Fruit fly (Drosophila melanogaster) whole organism, pupa: ENCODE measurements around the gene Uros1.

Experiments
- CG10348 ChIP-seq: fragments of 200-800 bp; sonication (Bioruptor generic); IDR thresholded peaks from 2 replicates; pipeline ENCODE4 v1.3.6; 2022; ENCODE audit warnings: missing biosample characterization, missing genetic modification characterization
- CG12605 ChIP-seq: fragments of 200-800 bp; sonication (Bioruptor generic); IDR thresholded peaks from 2 replicates; pipeline ENCODE4 v1.3.6; 2022; ENCODE audit warnings: missing biosample characterization, missing genetic modification characterization
- CG13204 ChIP-seq: fragments of 200-800 bp; sonication (Bioruptor generic); optimal IDR thresholded peaks from 2 replicates; lab custom pipeline; 2018; ENCODE audit warnings: missing biosample characterization, mild to moderate bottlenecking, missing genetic modification characterization, moderate library complexity
- CG14655 ChIP-seq: fragments of 200-800 bp; sonication (Bioruptor generic); optimal IDR thresholded peaks from 3 replicates; lab custom pipeline; 2017; ENCODE audit warnings: mild to moderate bottlenecking, missing biosample characterization, missing genetic modification reagents, missing genetic modification characterization
- CG15710 ChIP-seq: fragments of 200-800 bp; sonication (Bioruptor generic); optimal IDR thresholded peaks from 2 replicates; lab custom pipeline; 2018; ENCODE audit warnings: missing biosample characterization, mild to moderate bottlenecking, missing genetic modification characterization, moderate library complexity
- CG17806 ChIP-seq: fragments of 200-800 bp; sonication (Bioruptor generic); optimal IDR thresholded peaks from 2 replicates; lab custom pipeline; 2018; ENCODE audit warnings: missing biosample characterization, mild to moderate bottlenecking, missing genetic modification characterization, moderate library complexity
- CG32121 ChIP-seq: fragments of 200-800 bp; sonication (Bioruptor generic); IDR thresholded peaks from 2 replicates; pipeline ENCODE4 v1.3.6; 2022; ENCODE audit warnings: missing biosample characterization, missing genetic modification characterization
- CG34367 ChIP-seq: fragments of 200-800 bp; sonication (Bioruptor generic); optimal IDR thresholded peaks from 2 replicates; lab custom pipeline; 2018; ENCODE audit warnings: missing biosample characterization, mild to moderate bottlenecking, missing genetic modification characterization
- CG4496 ChIP-seq: fragments of 200-800 bp; sonication (Bioruptor generic); IDR thresholded peaks from 3 replicates; pipeline ENCODE4 v1.3.6; 2022; ENCODE audit warnings: missing biosample characterization, missing genetic modification characterization
- CG8159 ChIP-seq: fragments of 200-800 bp; sonication (Bioruptor generic); optimal IDR thresholded peaks from 3 replicates; lab custom pipeline; 2018; ENCODE audit warnings: missing biosample characterization, mild to moderate bottlenecking, missing genetic modification characterization, moderate library complexity
- CG8301 ChIP-seq: fragments of 200-800 bp; sonication (Bioruptor generic); optimal IDR thresholded peaks from 2 replicates; lab custom pipeline; 2018; ENCODE audit warnings: missing biosample characterization, mild to moderate bottlenecking, missing genetic modification characterization
- CG9948 ChIP-seq: fragments of 200-800 bp; sonication (Bioruptor generic); optimal IDR thresholded peaks from 2 replicates; lab custom pipeline; 2018; ENCODE audit warnings: missing biosample characterization, mild to moderate bottlenecking, missing genetic modification characterization, moderate library complexity
- D1 ChIP-seq: fragments of 200-800 bp; sonication (Bioruptor generic); optimal IDR thresholded peaks from 2 replicates; lab custom pipeline; 2018; ENCODE audit warnings: missing biosample characterization, mild to moderate bottlenecking, missing genetic modification characterization, moderate library complexity
- EcR ChIP-seq: fragments of 200-800 bp; sonication (Bioruptor generic); optimal IDR thresholded peaks from 3 replicates; lab custom pipeline; 2019; ENCODE audit warnings: missing biosample characterization, missing genetic modification characterization, mild to moderate bottlenecking, moderate library complexity, missing genetic modification reagents
- Ets98B ChIP-seq: fragments of 200-800 bp; sonication (Bioruptor generic); IDR thresholded peaks from 2 replicates; pipeline ENCODE4 v1.3.6; 2022; ENCODE audit warnings: missing biosample characterization, missing genetic modification characterization
- Pif1A ChIP-seq: fragments of 200-800 bp; sonication (Bioruptor generic); optimal IDR thresholded peaks from 3 replicates; lab custom pipeline; 2016; ENCODE audit warnings: missing biosample characterization, missing genetic modification characterization
- Pif1B ChIP-seq: fragments of 200-800 bp; sonication (Bioruptor generic); optimal IDR thresholded peaks from 3 replicates; lab custom pipeline; 2016; ENCODE audit warnings: missing biosample characterization, missing genetic modification characterization
- Snoo ChIP-seq: fragments of 200-800 bp; sonication (Bioruptor generic); optimal IDR thresholded peaks from 3 replicates; lab custom pipeline; 2017; ENCODE audit warnings: missing biosample characterization, mild to moderate bottlenecking, missing genetic modification characterization, inconsistent platforms
- fd96Ca ChIP-seq: fragments of 200-800 bp; sonication (Bioruptor generic); IDR thresholded peaks from 3 replicates; pipeline ENCODE4 v1.3.6; 2022; ENCODE audit warnings: missing biosample characterization, missing genetic modification characterization
- gl ChIP-seq: fragments of 200-800 bp; sonication (Bioruptor generic); optimal IDR thresholded peaks from 2 replicates; lab custom pipeline; 2018; ENCODE audit warnings: missing biosample characterization, mild to moderate bottlenecking, missing genetic modification characterization
- rn ChIP-seq: fragments of 200-800 bp; sonication (Bioruptor generic); IDR thresholded peaks from 2 replicates; pipeline ENCODE4 v1.3.6; 2022; ENCODE audit warnings: missing biosample characterization, missing genetic modification characterization

The Uros1 gene

dm6 chrX:8896845-8897775 lies 3.0 kb downstream of the Uros1 start:
- TF ChIP-seq CG17806 (tag; lab: Kevin White, UChicago) (no peak), Pif1B (GFP tag; lab: Kevin White, UChicago) (peak; percentile 21), CG13204 (no peak), CG9948 (tag; lab: Kevin White, UChicago) (no peak), CG14655 (peak; percentile 58), CG8301 (peak; percentile 18), gl (tag; lab: Kevin White, UChicago) (no peak), Pif1A (GFP tag; lab: Kevin White, UChicago) (no peak), CG34367 (no peak)

dm6 chrX:8896080-8896479 lies 4.0 kb downstream of the Uros1 start:
- TF ChIP-seq CG10348 (GFP tag; lab: Robert Waterston, UW) (peak; percentile 85), CG9948 (tag; lab: Kevin White, UChicago) (peak; percentile 86), Pif1A (GFP tag; lab: Kevin White, UChicago) (peak; percentile 91), Ets98B (GFP tag; lab: Robert Waterston, UW) (peak; percentile 98), gl (tag; lab: Kevin White, UChicago) (peak; percentile 70), CG8159 (tag; lab: Kevin White, UChicago) (peak; percentile 86), CG34367 (peak; percentile 88), CG12605 (GFP tag; lab: Robert Waterston, UW) (peak; percentile 93), CG32121 (GFP tag; lab: Robert Waterston, UW) (peak; percentile 98), CG15710 (peak; percentile 88), Pif1B (GFP tag; lab: Kevin White, UChicago) (peak; percentile 88), D1 (peak; percentile 53), CG8301 (peak; percentile 94), CG14655 (peak; percentile 94), CG17806 (tag; lab: Kevin White, UChicago) (peak; percentile 88), CG13204 (peak; percentile 70), fd96Ca (GFP tag; lab: Robert Waterston, UW) (peak; percentile 97), Snoo (peak; percentile 92), CG4496 (peak; percentile 98), EcR (no peak), rn (GFP tag; lab: Robert Waterston, UW) (peak; percentile 96)

dm6 chrX:8895413-8895812 lies 4.7 kb downstream of the Uros1 start:
- TF ChIP-seq CG14655 = peak; percentile 9
- TF ChIP-seq CG15710 = no peak
- TF ChIP-seq gl (tag; lab: Kevin White, UChicago) = no peak
- TF ChIP-seq CG10348 (GFP tag; lab: Robert Waterston, UW) = no peak
- TF ChIP-seq CG4496 = no peak
- no peak for TF ChIP-seq Pif1B (GFP tag; lab: Kevin White, UChicago)
- no peak for TF ChIP-seq Ets98B (GFP tag; lab: Robert Waterston, UW)
- TF ChIP-seq D1 = no peak
- peak; percentile 9 for TF ChIP-seq CG9948 (tag; lab: Kevin White, UChicago)
- TF ChIP-seq CG8159 (tag; lab: Kevin White, UChicago) = no peak
- no peak for TF ChIP-seq CG17806 (tag; lab: Kevin White, UChicago)
- peak; percentile 19 for TF ChIP-seq CG8301

dm6 chrX:8895018-8895392 lies 5.1 kb downstream of the Uros1 start:
- TF ChIP-seq CG32121 (GFP tag; lab: Robert Waterston, UW) = no peak
- TF ChIP-seq CG8159 (tag; lab: Kevin White, UChicago) = peak; percentile 10

dm6 chrX:8894315-8895017 lies 5.6 kb downstream of the Uros1 start:
- TF ChIP-seq rn (GFP tag; lab: Robert Waterston, UW) (0 out of 2 replicates have a peak, but pooled peaks have one; percentile 7), Snoo (peak; percentile 72), CG17806 (tag; lab: Kevin White, UChicago) (peak; percentile 37), CG32121 (GFP tag; lab: Robert Waterston, UW) (peak; percentile 87), CG13204 (no peak), CG4496 (peak; percentile 81), gl (tag; lab: Kevin White, UChicago) (no peak), CG15710 (peak; percentile 34), fd96Ca (GFP tag; lab: Robert Waterston, UW) (peak; percentile 77), Pif1A (GFP tag; lab: Kevin White, UChicago) (peak; percentile 68), EcR (no peak), Ets98B (GFP tag; lab: Robert Waterston, UW) (peak; percentile 83), CG8159 (tag; lab: Kevin White, UChicago) (peak; percentile 64), D1 (no peak), CG9948 (tag; lab: Kevin White, UChicago) (peak; percentile 66), CG12605 (GFP tag; lab: Robert Waterston, UW) (peak; percentile 69), CG10348 (GFP tag; lab: Robert Waterston, UW) (no peak), Pif1B (GFP tag; lab: Kevin White, UChicago) (peak; percentile 63), CG8301 (peak; percentile 74), CG34367 (peak; percentile 38), CG14655 (peak; percentile 73)
